Fruit fly (Drosophila melanogaster) whole organism, embryonic: Measurements from ENCODE around the gene CG14212.
A peak's percentile ranks its signal among the peaks of the same experiment; 100 is the strongest.

Source experiments
- C15 ChIP-seq: fragments of 200-800 bp; sonication (Bioruptor generic); IDR thresholded peaks from 3 replicates; pipeline ENCODE4 v1.3.6; 2022; ENCODE audit warnings: missing biosample characterization, missing genetic modification characterization
- CG10267 ChIP-seq: fragments of 200-800 bp; sonication (Bioruptor generic); optimal IDR thresholded peaks from 2 replicates; lab custom pipeline; 2018; ENCODE audit warnings: missing biosample characterization, mild to moderate bottlenecking, missing genetic modification characterization, moderate library complexity
- CG11560 ChIP-seq: fragments of 200-800 bp; sonication (Bioruptor generic); IDR thresholded peaks from 3 replicates; pipeline ENCODE4 v1.3.6; 2022; ENCODE audit warnings: missing biosample characterization, missing genetic modification characterization
- CG11723 ChIP-seq: fragments of 200-800 bp; sonication (Bioruptor generic); optimal IDR thresholded peaks from 2 replicates; lab custom pipeline; 2017; ENCODE audit warnings: missing biosample characterization, mild to moderate bottlenecking, missing genetic modification characterization
- CG12071 ChIP-seq: fragments of 200-800 bp; sonication (Bioruptor generic); optimal IDR thresholded peaks from 3 replicates; lab custom pipeline; 2018; ENCODE audit warnings: missing biosample characterization, mild to moderate bottlenecking, missing genetic modification characterization
- CG13424 ChIP-seq: fragments of 200-800 bp; sonication (Bioruptor generic); optimal IDR thresholded peaks from 2 replicates; lab custom pipeline; 2019; ENCODE audit warnings: missing biosample characterization, mild to moderate bottlenecking, missing genetic modification characterization, moderate library complexity
- CG13894 ChIP-seq: fragments of 200-800 bp; sonication (Bioruptor generic); optimal IDR thresholded peaks from 3 replicates; lab custom pipeline; 2018; ENCODE audit warnings: missing biosample characterization, mild to moderate bottlenecking, missing genetic modification characterization, moderate library complexity
- CG14965 ChIP-seq: fragments of 200-800 bp; sonication (Bioruptor generic); optimal IDR thresholded peaks from 2 replicates; lab custom pipeline; 2016; ENCODE audit warnings: missing biosample characterization, missing genetic modification characterization, borderline replicate concordance
- CG15011 ChIP-seq: fragments of 200-800 bp; sonication (Bioruptor generic); optimal IDR thresholded peaks from 3 replicates; lab custom pipeline; 2018; ENCODE audit warnings: missing biosample characterization, mild to moderate bottlenecking, missing genetic modification characterization
- CG15514 ChIP-seq: fragments of 200-800 bp; sonication (Bioruptor generic); optimal IDR thresholded peaks from 3 replicates; lab custom pipeline; 2017; ENCODE audit warnings: missing biosample characterization, missing genetic modification characterization, mild to moderate bottlenecking, moderate library complexity, missing genetic modification reagents
- CG1602 ChIP-seq: fragments of 200-800 bp; sonication (Bioruptor generic); optimal IDR thresholded peaks from 3 replicates; lab custom pipeline; 2016; ENCODE audit warnings: missing biosample characterization, missing genetic modification characterization
- CG16779 ChIP-seq: fragments of 200-800 bp; sonication (Bioruptor generic); IDR thresholded peaks from 2 replicates; pipeline ENCODE4 v1.3.6; 2022; ENCODE audit warnings: missing biosample characterization, missing genetic modification characterization
- CG18599 ChIP-seq: fragments of 200-800 bp; sonication (Bioruptor generic); optimal IDR thresholded peaks from 3 replicates; lab custom pipeline; 2017; ENCODE audit warnings: missing biosample characterization, missing genetic modification characterization, mild to moderate bottlenecking, moderate library complexity, missing genetic modification reagents
- CG30403 ChIP-seq: fragments of 200-800 bp; sonication (Bioruptor generic); optimal IDR thresholded peaks from 3 replicates; lab custom pipeline; 2016; ENCODE audit warnings: missing biosample characterization, missing genetic modification characterization
- CG32532 ChIP-seq: fragments of 200-800 bp; sonication (Bioruptor generic); IDR thresholded peaks from 2 replicates; pipeline ENCODE4 v1.3.6; 2022; ENCODE audit warnings: missing biosample characterization, missing genetic modification characterization
- CG3847 ChIP-seq: fragments of 200-800 bp; sonication (Bioruptor generic); IDR thresholded peaks from 2 replicates; pipeline ENCODE4 v1.3.6; 2022; ENCODE audit warnings: missing biosample characterization, missing genetic modification characterization
- CG4617 ChIP-seq: fragments of 200-800 bp; sonication (Bioruptor generic); optimal IDR thresholded peaks from 3 replicates; lab custom pipeline; 2016; ENCODE audit warnings: missing biosample characterization, missing genetic modification characterization, borderline replicate concordance
- CG6254 ChIP-seq: fragments of 200-800 bp; sonication (Bioruptor generic); optimal IDR thresholded peaks from 3 replicates; lab custom pipeline; 2017; ENCODE audit warnings: mild to moderate bottlenecking, missing biosample characterization, missing genetic modification reagents, missing genetic modification characterization
- CG6689 ChIP-seq: fragments of 200-800 bp; sonication (Bioruptor generic); IDR thresholded peaks from 2 replicates; pipeline ENCODE4 v1.3.6; 2022; ENCODE audit warnings: missing biosample characterization, missing genetic modification characterization
- CG6813 ChIP-seq: fragments of 200-800 bp; sonication (Bioruptor generic); optimal IDR thresholded peaks from 2 replicates; lab custom pipeline; 2017; ENCODE audit warnings: missing biosample characterization, missing genetic modification characterization, mild to moderate bottlenecking, moderate library complexity, missing genetic modification reagents
- CG7357 ChIP-seq: fragments of 200-800 bp; sonication (Bioruptor generic); IDR thresholded peaks from 3 replicates; pipeline ENCODE4 v1.3.6; 2022; ENCODE audit warnings: missing biosample characterization, missing genetic modification characterization
- CG7556 ChIP-seq: fragments of 200-800 bp; sonication (Bioruptor generic); optimal IDR thresholded peaks from 2 replicates; lab custom pipeline; 2017; ENCODE audit warnings: missing biosample characterization, mild to moderate bottlenecking, missing genetic modification characterization
- CG8765 ChIP-seq: fragments of 200-800 bp; sonication (Bioruptor generic); IDR thresholded peaks from 2 replicates; pipeline ENCODE4 v1.3.6; 2022; ENCODE audit warnings: missing biosample characterization, missing genetic modification characterization
- D19A ChIP-seq: fragments of 200-800 bp; optimal IDR thresholded peaks from 3 replicates; lab custom pipeline; 2019; ENCODE audit warnings: missing biosample characterization, mild to moderate bottlenecking, missing genetic modification characterization, moderate library complexity
- Dll ChIP-seq: fragments of 200-800 bp; sonication (Bioruptor generic); IDR thresholded peaks from 4 replicates; pipeline ENCODE4 v1.3.6; 2022; ENCODE audit warnings: missing biosample characterization, missing genetic modification characterization; ENCODE audit not compliant: partially characterized antibody
- Doc3 ChIP-seq: fragments of 200-800 bp; sonication (Bioruptor generic); IDR thresholded peaks from 3 replicates; pipeline ENCODE4 v1.3.6; 2022; ENCODE audit warnings: missing biosample characterization, missing genetic modification characterization; ENCODE audit not compliant: partially characterized antibody
- ERR ChIP-seq: fragments of 200-800 bp; sonication (Bioruptor generic); optimal IDR thresholded peaks from 2 replicates; lab custom pipeline; 2016; ENCODE audit warnings: missing biosample characterization, missing genetic modification characterization
- Fer2 ChIP-seq: fragments of 200-800 bp; sonication (Bioruptor generic); optimal IDR thresholded peaks from 2 replicates; lab custom pipeline; 2018; ENCODE audit warnings: missing biosample characterization, mild to moderate bottlenecking, missing genetic modification characterization, moderate library complexity
- HLHmδ ChIP-seq: fragments of 200-800 bp; sonication (Bioruptor generic); optimal IDR thresholded peaks from 2 replicates; lab custom pipeline; 2018; ENCODE audit warnings: missing biosample characterization, mild to moderate bottlenecking, missing genetic modification characterization, moderate library complexity
- Hr78 ChIP-seq, 2 experiments: fragments of 200-800 bp in 1 of 2; fragments of >200 bp in 1 of 2; sonication (Bioruptor generic) in 1 of 2; optimal IDR thresholded peaks; 2 replicates each; lab custom pipeline; 2017 to 2019; ENCODE audit warnings: missing biosample characterization in 2 of 2, missing genetic modification characterization in 2 of 2, mild to moderate bottlenecking in 1 of 2, moderate library complexity in 1 of 2
- Lpt ChIP-seq: fragments of >200 bp; optimal IDR thresholded peaks from 2 replicates; lab custom pipeline; 2018; ENCODE audit warnings: missing biosample characterization, missing genetic modification characterization
- MESR4 ChIP-seq: fragments of 200-800 bp; sonication (Bioruptor generic); optimal IDR thresholded peaks from 2 replicates; lab custom pipeline; 2018; ENCODE audit warnings: missing biosample characterization, mild to moderate bottlenecking, missing genetic modification characterization, moderate library complexity
- NC2α ChIP-seq: fragments of 200-800 bp; sonication (Bioruptor generic); optimal IDR thresholded peaks from 2 replicates; lab custom pipeline; 2016; ENCODE audit warnings: missing biosample characterization, missing genetic modification characterization
- NC2β ChIP-seq: fragments of 200-800 bp; sonication (Bioruptor generic); optimal IDR thresholded peaks from 2 replicates; lab custom pipeline; 2016; ENCODE audit warnings: missing biosample characterization, missing genetic modification characterization
- Nf-YC ChIP-seq: fragments of 200-800 bp; optimal IDR thresholded peaks from 3 replicates; lab custom pipeline; 2019; ENCODE audit warnings: missing biosample characterization, mild to moderate bottlenecking, missing genetic modification characterization, moderate library complexity
- Side ChIP-seq: fragments of 200-800 bp; sonication (Bioruptor generic); optimal IDR thresholded peaks from 2 replicates; lab custom pipeline; 2016; ENCODE audit warnings: missing biosample characterization, missing genetic modification characterization
- ap ChIP-seq: fragments of 200-800 bp; sonication (Bioruptor generic); IDR thresholded peaks from 2 replicates; pipeline ENCODE4 v1.3.6; 2022; ENCODE audit warnings: missing biosample characterization, missing genetic modification characterization
- ci ChIP-seq: fragments of 200-800 bp; sonication (Bioruptor generic); IDR thresholded peaks from 3 replicates; pipeline ENCODE4 v1.3.6; 2022; ENCODE audit warnings: missing biosample characterization, missing genetic modification characterization
- en ChIP-seq: fragments of 200-800 bp; sonication (Bioruptor generic); optimal IDR thresholded peaks from 2 replicates; lab custom pipeline; 2016; ENCODE audit warnings: missing biosample characterization, missing genetic modification characterization
- fd3F ChIP-seq: fragments of 200-800 bp; sonication (Bioruptor generic); optimal IDR thresholded peaks from 2 replicates; lab custom pipeline; 2018; ENCODE audit warnings: missing biosample characterization, mild to moderate bottlenecking, missing genetic modification characterization, moderate library complexity
- fu2 ChIP-seq: fragments of 200-800 bp; sonication (Bioruptor generic); optimal IDR thresholded peaks from 2 replicates; lab custom pipeline; 2016; ENCODE audit warnings: missing biosample characterization, missing genetic modification characterization
- hb ChIP-seq: fragments of 200-800 bp; sonication (Bioruptor generic); IDR thresholded peaks from 3 replicates; pipeline ENCODE4 v1.3.6; 2022; ENCODE audit warnings: missing biosample characterization, missing genetic modification characterization; ENCODE audit not compliant: partially characterized antibody
- hth ChIP-seq: fragments of >200 bp; optimal IDR thresholded peaks from 2 replicates; lab custom pipeline; 2017; ENCODE audit warnings: inconsistent platforms
- jumu ChIP-seq: fragments of 200-800 bp; sonication (Bioruptor generic); optimal IDR thresholded peaks from 3 replicates; lab custom pipeline; 2016; ENCODE audit warnings: missing biosample characterization, missing genetic modification characterization
- schlank ChIP-seq: fragments of 200-800 bp; sonication (Bioruptor generic); optimal IDR thresholded peaks from 2 replicates; lab custom pipeline; 2018; ENCODE audit warnings: missing biosample characterization, mild to moderate bottlenecking, missing genetic modification characterization
- slou ChIP-seq: fragments of 200-800 bp; sonication (Bioruptor generic); optimal IDR thresholded peaks from 3 replicates; lab custom pipeline; 2016; ENCODE audit warnings: missing biosample characterization, missing genetic modification characterization
- so ChIP-seq: fragments of 200-800 bp; sonication (Bioruptor generic); IDR thresholded peaks from 3 replicates; pipeline ENCODE4 v1.3.6; 2022; ENCODE audit warnings: missing biosample characterization, missing genetic modification characterization
- sob ChIP-seq: fragments of 200-800 bp; sonication (Bioruptor generic); IDR thresholded peaks from 2 replicates; pipeline ENCODE4 v1.3.6; 2022; ENCODE audit warnings: missing biosample characterization, missing genetic modification characterization
- unpg ChIP-seq: fragments of 200-800 bp; sonication (Bioruptor generic); optimal IDR thresholded peaks from 3 replicates; lab custom pipeline; 2018; ENCODE audit warnings: missing biosample characterization, mild to moderate bottlenecking, missing genetic modification characterization, moderate library complexity

The CG14212 gene

DNA sequence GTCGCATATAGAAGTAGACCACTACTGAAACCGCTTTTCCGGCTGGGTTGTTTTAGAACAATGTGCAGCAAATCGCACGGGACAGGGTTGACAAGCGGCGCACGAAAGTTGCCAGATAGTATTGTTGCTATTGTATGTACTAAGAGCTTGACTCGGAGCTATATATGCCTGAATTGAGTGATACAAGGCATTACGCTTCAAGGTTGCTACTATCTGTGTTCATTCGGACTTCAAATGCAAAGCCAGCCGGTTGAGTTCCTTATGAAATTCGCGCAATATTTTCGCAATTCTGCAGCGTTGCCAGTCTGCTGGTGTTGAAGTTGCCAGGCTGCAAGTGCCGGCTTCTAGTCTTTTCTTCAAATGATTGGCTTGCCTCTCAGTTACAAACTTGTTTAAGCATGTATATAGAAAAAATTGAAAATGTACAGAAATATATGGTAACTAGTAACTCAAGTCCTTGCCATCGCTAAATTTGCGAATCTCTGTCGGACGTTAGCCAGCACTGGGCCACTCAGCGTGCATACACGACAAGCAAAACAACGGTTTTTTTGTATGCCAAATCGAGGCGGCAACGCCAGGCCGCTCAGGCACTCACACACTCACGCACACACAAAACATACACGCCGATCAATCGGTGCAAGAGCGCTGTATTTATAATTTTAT, 26.4 kb downstream of the CG14212 start, which contains the start of the genes Ranbp21 and Elys (continued):
- TF ChIP-seq NC2β (GFP tag; lab: Kevin White, UChicago): peak; percentile 29
- peak; percentile 65 for TF ChIP-seq fu2 (GFP tag; lab: Kevin White, UChicago)
- TF ChIP-seq Fer2 (tag; lab: Kevin White, UChicago): no peak
- no peak for TF ChIP-seq Nf-YC (tag; lab: Kevin White, UChicago)
- TF ChIP-seq CG1602 (GFP tag; lab: Kevin White, UChicago): peak; percentile 50
- peak; percentile 67 for TF ChIP-seq CG6689 (GFP tag; lab: Robert Waterston, UW)
- no peak for TF ChIP-seq CG16779 (GFP tag; lab: Robert Waterston, UW)
- no peak for TF ChIP-seq hth (lab: Kevin White, UChicago)
- no peak for TF ChIP-seq HLHmδ
- TF ChIP-seq CG4617 (GFP tag; lab: Kevin White, UChicago): peak; percentile 20
- no peak for TF ChIP-seq CG6813 (GFP tag; lab: Kevin White, UChicago)
- TF ChIP-seq Lpt: no peak
- peak; percentile 31; the same call in 1 of the 4 replicates for TF ChIP-seq Dll
- no peak for TF ChIP-seq en (GFP tag; lab: Kevin White, UChicago)
- peak; percentile 34 for TF ChIP-seq CG7556 (GFP tag; lab: Kevin White, UChicago)
- peak; percentile 78 for TF ChIP-seq CG3847 (GFP tag; lab: Robert Waterston, UW)
- TF ChIP-seq MESR4 (GFP tag; lab: Kevin White, UChicago): peak; percentile 34
- TF ChIP-seq CG10267 (tag; lab: Kevin White, UChicago): peak; percentile 93
- peak; percentile 71 for TF ChIP-seq CG30403 (GFP tag; lab: Kevin White, UChicago)
- TF ChIP-seq ERR: no peak
- TF ChIP-seq C15 (GFP tag; lab: Robert Waterston, UW): no peak
- no peak for TF ChIP-seq unpg (GFP tag; lab: Kevin White, UChicago)
- peak; percentile 40; the same call in 1 of the 2 replicates for TF ChIP-seq CG32532 (GFP tag; lab: Robert Waterston, UW)
- 0 out of 3 replicates have a peak, but pooled peaks have one; percentile 56 for TF ChIP-seq hb
- TF ChIP-seq CG8765: peak; percentile 31; the same call in 1 of the 2 replicates
- no peak for TF ChIP-seq slou (GFP tag; lab: Kevin White, UChicago)
- no peak for TF ChIP-seq NC2α (GFP tag; lab: Kevin White, UChicago)
- TF ChIP-seq CG6254 (GFP tag; lab: Kevin White, UChicago): no peak
- TF ChIP-seq ap: no peak; the same call in 1 of the 2 replicates
- TF ChIP-seq CG13894 (tag; lab: Kevin White, UChicago): no peak
- TF ChIP-seq CG15514 (GFP tag; lab: Kevin White, UChicago): peak; percentile 13
- no peak for TF ChIP-seq CG12071 (GFP tag; lab: Kevin White, UChicago)
- peak; percentile 56; the same call in 1 of the 3 replicates for TF ChIP-seq ci
- TF ChIP-seq CG14965 (GFP tag; lab: Kevin White, UChicago): no peak
- TF ChIP-seq CG7357 (GFP tag; lab: Robert Waterston, UW): peak; percentile 42; the same call in 1 of the 3 replicates
- TF ChIP-seq CG13424 (tag; lab: Kevin White, UChicago): peak; percentile 36
- peak; percentile 78 for TF ChIP-seq jumu
- no peak for TF ChIP-seq Doc3
- peak; percentile 43 for TF ChIP-seq Side (GFP tag; lab: Kevin White, UChicago)
- TF ChIP-seq D19A (tag; lab: Kevin White, UChicago): no peak
- no peak for TF ChIP-seq CG15011 (GFP tag; lab: Kevin White, UChicago)
- peak; percentile 3 for TF ChIP-seq fd3F
- no peak for TF ChIP-seq so (GFP tag; lab: Robert Waterston, UW)
- no peak for TF ChIP-seq CG11723
- TF ChIP-seq Hr78 (GFP tag; optimal IDR thresholded peaks at IDR 0.05; lab: Kevin White, UChicago): no peak
- TF ChIP-seq schlank (tag; lab: Kevin White, UChicago): no peak
- no peak for TF ChIP-seq CG18599 (GFP tag; lab: Kevin White, UChicago)
- TF ChIP-seq CG11560: peak; percentile 37; the same call in 1 of the 3 replicates
- TF ChIP-seq sob (GFP tag; lab: Robert Waterston, UW): peak; percentile 41; the same call in 1 of the 2 replicates
